Worm (Caenorhabditis elegans): Measurements from ENCODE around the gene C18E9.5.

DNA sequence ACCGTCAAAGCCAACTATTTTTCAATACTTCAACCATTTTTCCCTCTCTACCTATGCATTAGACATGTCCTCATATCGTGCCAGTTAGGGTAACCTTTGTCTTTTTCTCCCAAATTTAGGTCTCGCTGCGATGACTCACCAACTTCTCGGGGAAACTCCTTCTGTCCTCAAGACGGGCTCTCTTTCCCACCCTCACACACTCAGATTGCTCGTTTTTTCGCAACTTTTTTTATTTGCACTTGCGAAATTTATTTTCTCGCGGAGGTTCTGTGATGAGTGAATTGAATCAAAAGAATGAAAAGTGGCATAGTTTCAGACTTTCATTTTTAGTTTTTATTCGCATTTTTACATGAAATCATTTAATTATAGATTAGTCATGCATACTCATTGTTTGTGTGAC is 49.5 kb upstream of the C18E9.5 start:
- TF ChIP-seq him-1 (tag; optimal IDR thresholded peaks at IDR 0.05) (no peak), dao-5 (tag; optimal IDR thresholded peaks at IDR 0.05) (no peak), W03F9.2 (tag; optimal IDR thresholded peaks at IDR 0.05) (no peak)
